Fruit fly (Drosophila melanogaster) whole organism, embryonic: ENCODE results near the gene BtbVII.

ENCODE experiments used
- Abd-B ChIP-seq: fragments of 200-800 bp; sonication (Bioruptor generic); optimal IDR thresholded peaks from 2 replicates; lab custom pipeline; 2018; ENCODE audit warnings: missing biosample characterization, mild to moderate bottlenecking, missing genetic modification characterization, moderate library complexity
- CG10147 ChIP-seq: fragments of 200-800 bp; sonication (Bioruptor generic); optimal IDR thresholded peaks from 2 replicates; lab custom pipeline; 2019; ENCODE audit warnings: missing biosample characterization, mild to moderate bottlenecking, missing genetic modification characterization, moderate library complexity
- CG10209 ChIP-seq: fragments of 200-800 bp; sonication (Bioruptor generic); optimal IDR thresholded peaks from 3 replicates; lab custom pipeline; 2017; ENCODE audit warnings: missing biosample characterization, mild to moderate bottlenecking, missing genetic modification characterization, missing genetic modification reagents
- CG10462 ChIP-seq: fragments of 200-800 bp; sonication (Bioruptor generic); optimal IDR thresholded peaks from 2 replicates; lab custom pipeline; 2016; ENCODE audit warnings: missing biosample characterization, missing genetic modification characterization
- CG11695 ChIP-seq: fragments of 200-800 bp; sonication (Bioruptor generic); IDR thresholded peaks from 3 replicates; pipeline ENCODE4 v1.3.6; 2022; ENCODE audit warnings: missing biosample characterization, missing genetic modification characterization
- CG15479 ChIP-seq: fragments of 200-800 bp; sonication (Bioruptor generic); optimal IDR thresholded peaks from 3 replicates; lab custom pipeline; 2019; ENCODE audit warnings: missing biosample characterization, mild to moderate bottlenecking, missing genetic modification characterization, moderate library complexity
- CG15696 ChIP-seq: fragments of 200-800 bp; sonication (Bioruptor generic); optimal IDR thresholded peaks from 2 replicates; lab custom pipeline; 2019; ENCODE audit warnings: missing biosample characterization, mild to moderate bottlenecking, missing genetic modification characterization, moderate library complexity
- CG17802 ChIP-seq: fragments of 200-800 bp; sonication (Bioruptor generic); optimal IDR thresholded peaks from 2 replicates; lab custom pipeline; 2018; ENCODE audit warnings: missing biosample characterization, mild to moderate bottlenecking, missing genetic modification characterization, moderate library complexity
- CG3065 ChIP-seq: fragments of 200-800 bp; sonication (Bioruptor generic); optimal IDR thresholded peaks from 2 replicates; lab custom pipeline; 2016; ENCODE audit warnings: missing biosample characterization, missing genetic modification characterization
- CG3281 ChIP-seq: fragments of 200-800 bp; sonication (Bioruptor generic); optimal IDR thresholded peaks from 3 replicates; lab custom pipeline; 2017; ENCODE audit warnings: missing biosample characterization, mild to moderate bottlenecking, missing genetic modification characterization
- CG34376 ChIP-seq: fragments of 200-800 bp; sonication (Bioruptor generic); optimal IDR thresholded peaks from 2 replicates; lab custom pipeline; 2018; ENCODE audit warnings: missing biosample characterization, mild to moderate bottlenecking, missing genetic modification characterization
- CG5245 ChIP-seq: fragments of 200-800 bp; sonication (Bioruptor generic); optimal IDR thresholded peaks from 3 replicates; lab custom pipeline; 2016; ENCODE audit warnings: missing biosample characterization, missing genetic modification characterization
- CG5953 ChIP-seq: fragments of 200-800 bp; sonication (Bioruptor generic); IDR thresholded peaks from 2 replicates; pipeline ENCODE4 v1.3.6; 2022; ENCODE audit warnings: missing biosample characterization, missing genetic modification characterization
- CG7745 ChIP-seq: fragments of 200-800 bp; sonication (Bioruptor generic); optimal IDR thresholded peaks from 2 replicates; lab custom pipeline; 2018; ENCODE audit warnings: missing biosample characterization, mild to moderate bottlenecking, missing genetic modification characterization, moderate library complexity
- CG7963 ChIP-seq: fragments of 200-800 bp; sonication (Bioruptor generic); IDR thresholded peaks from 3 replicates; pipeline ENCODE4 v1.3.6; 2022; ENCODE audit warnings: missing biosample characterization, missing genetic modification characterization; ENCODE audit not compliant: partially characterized antibody
- CG8388 ChIP-seq: fragments of 200-800 bp; sonication (Bioruptor generic); optimal IDR thresholded peaks from 2 replicates; lab custom pipeline; 2019; ENCODE audit warnings: missing biosample characterization, mild to moderate bottlenecking, missing genetic modification characterization, moderate library complexity
- D ChIP-seq, 2 experiments: fragments of 200-800 bp in 1 of 2; fragments of >200 bp in 1 of 2; sonication (Bioruptor generic) in 1 of 2; optimal IDR thresholded peaks; 2 replicates in 1 of 2; 3 replicates in 1 of 2; lab custom pipeline; 2017; ENCODE audit warnings: mild to moderate bottlenecking in 1 of 2, missing biosample characterization in 1 of 2, missing genetic modification characterization in 1 of 2, missing genetic modification reagents in 1 of 2
- Dbx ChIP-seq: fragments of 200-800 bp; sonication (Bioruptor generic); IDR thresholded peaks from 3 replicates; pipeline ENCODE4 v1.3.6; 2022; ENCODE audit warnings: missing biosample characterization, missing genetic modification characterization
- Hmr ChIP-seq: fragments of 200-800 bp; sonication (Bioruptor generic); optimal IDR thresholded peaks from 3 replicates; lab custom pipeline; 2017; ENCODE audit warnings: mild to moderate bottlenecking, missing biosample characterization, missing genetic modification reagents, missing genetic modification characterization
- Pdp1 ChIP-seq, 2 experiments: fragments of 200-800 bp; sonication (Bioruptor generic); optimal IDR thresholded peaks; 3 replicates each; lab custom pipeline; 2016; ENCODE audit warnings: missing biosample characterization in 2 of 2, missing genetic modification characterization in 2 of 2, mild to moderate bottlenecking in 1 of 2, moderate library complexity in 1 of 2
- Six4 ChIP-seq: fragments of 200-800 bp; sonication (Bioruptor generic); optimal IDR thresholded peaks from 2 replicates; lab custom pipeline; 2016; ENCODE audit warnings: missing biosample characterization, missing genetic modification characterization
- Xrp1 ChIP-seq: fragments of 200-800 bp; sonication (Bioruptor generic); IDR thresholded peaks from 2 replicates; pipeline ENCODE4 v1.3.6; 2022; ENCODE audit warnings: missing biosample characterization, missing genetic modification characterization
- ac ChIP-seq: fragments of 200-800 bp; sonication (Bioruptor generic); optimal IDR thresholded peaks from 3 replicates; lab custom pipeline; 2017; ENCODE audit warnings: missing biosample characterization, mild to moderate bottlenecking, missing genetic modification characterization
- ap ChIP-seq: fragments of 200-800 bp; sonication (Bioruptor generic); IDR thresholded peaks from 2 replicates; pipeline ENCODE4 v1.3.6; 2022; ENCODE audit warnings: missing biosample characterization, missing genetic modification characterization
- br ChIP-seq: fragments of >200 bp; optimal IDR thresholded peaks from 2 replicates; lab custom pipeline; 2017
- cato ChIP-seq: fragments of 200-800 bp; sonication (Bioruptor generic); optimal IDR thresholded peaks from 2 replicates; lab custom pipeline; 2016; ENCODE audit warnings: missing biosample characterization, missing genetic modification characterization, borderline replicate concordance
- da ChIP-seq: fragments of 200-800 bp; sonication (Bioruptor generic); optimal IDR thresholded peaks from 2 replicates; lab custom pipeline; 2016; ENCODE audit warnings: missing biosample characterization, missing genetic modification characterization
- danr ChIP-seq: fragments of 200-800 bp; sonication (Bioruptor generic); IDR thresholded peaks from 2 replicates; pipeline ENCODE4 v1.3.6; 2022; ENCODE audit warnings: missing biosample characterization, missing genetic modification characterization
- dati ChIP-seq: fragments of 200-800 bp; sonication (Bioruptor generic); IDR thresholded peaks from 2 replicates; pipeline ENCODE4 v1.3.6; 2022; ENCODE audit warnings: missing biosample characterization, missing genetic modification characterization
- fru ChIP-seq: fragments of >200 bp; optimal IDR thresholded peaks from 2 replicates; lab custom pipeline; 2017
- fu2 ChIP-seq: fragments of 200-800 bp; sonication (Bioruptor generic); optimal IDR thresholded peaks from 2 replicates; lab custom pipeline; 2016; ENCODE audit warnings: missing biosample characterization, missing genetic modification characterization
- gce ChIP-seq: fragments of 200-800 bp; sonication (Bioruptor generic); IDR thresholded peaks from 3 replicates; pipeline ENCODE4 v1.3.6; 2022; ENCODE audit warnings: missing biosample characterization, missing genetic modification characterization
- gem ChIP-seq: fragments of 200-800 bp; sonication (Bioruptor generic); optimal IDR thresholded peaks from 2 replicates; lab custom pipeline; 2019; ENCODE audit warnings: missing biosample characterization, mild to moderate bottlenecking, missing genetic modification characterization, moderate library complexity
- hb ChIP-seq: fragments of 200-800 bp; sonication (Bioruptor generic); IDR thresholded peaks from 3 replicates; pipeline ENCODE4 v1.3.6; 2022; ENCODE audit warnings: missing biosample characterization, missing genetic modification characterization; ENCODE audit not compliant: partially characterized antibody
- ind ChIP-seq: fragments of 200-800 bp; sonication (Bioruptor generic); optimal IDR thresholded peaks from 3 replicates; lab custom pipeline; 2016; ENCODE audit warnings: missing biosample characterization, missing genetic modification characterization
- kah ChIP-seq: fragments of 200-800 bp; sonication (Bioruptor generic); optimal IDR thresholded peaks from 2 replicates; lab custom pipeline; 2018; ENCODE audit warnings: missing biosample characterization, mild to moderate bottlenecking, missing genetic modification characterization
- kni ChIP-seq: fragments of 200-800 bp; sonication (Bioruptor generic); optimal IDR thresholded peaks from 3 replicates; lab custom pipeline; 2017; ENCODE audit warnings: mild to moderate bottlenecking, missing biosample characterization, missing genetic modification reagents, missing genetic modification characterization
- nmo ChIP-seq: fragments of 200-800 bp; sonication (Bioruptor generic); optimal IDR thresholded peaks from 2 replicates; lab custom pipeline; 2018; ENCODE audit warnings: missing biosample characterization, mild to moderate bottlenecking, missing genetic modification characterization, moderate library complexity
- oc ChIP-seq: fragments of 200-800 bp; sonication (Bioruptor generic); optimal IDR thresholded peaks from 2 replicates; lab custom pipeline; 2018; ENCODE audit warnings: missing biosample characterization, mild to moderate bottlenecking, missing genetic modification characterization, moderate library complexity
- org-1 ChIP-seq: fragments of 200-800 bp; sonication (Bioruptor generic); optimal IDR thresholded peaks from 2 replicates; lab custom pipeline; 2017; ENCODE audit warnings: missing biosample characterization, missing genetic modification characterization
- phol ChIP-seq: fragments of 200-800 bp; sonication (Bioruptor generic); optimal IDR thresholded peaks from 3 replicates; lab custom pipeline; 2018; ENCODE audit warnings: missing biosample characterization, mild to moderate bottlenecking, missing genetic modification characterization, moderate library complexity
- pum ChIP-seq: fragments of 200-800 bp; sonication (Bioruptor generic); optimal IDR thresholded peaks from 2 replicates; lab custom pipeline; 2016; ENCODE audit warnings: missing biosample characterization, missing genetic modification characterization
- sna ChIP-seq: fragments of 200-800 bp; sonication (Bioruptor generic); IDR thresholded peaks from 2 replicates; pipeline ENCODE4 v1.3.6; 2022; ENCODE audit warnings: missing biosample characterization, missing genetic modification characterization; ENCODE audit not compliant: partially characterized antibody
- stc ChIP-seq: fragments of 200-800 bp; sonication (Bioruptor generic); IDR thresholded peaks from 2 replicates; pipeline ENCODE4 v1.3.6; 2022; ENCODE audit warnings: missing biosample characterization, missing genetic modification characterization
- tup ChIP-seq: fragments of 200-800 bp; sonication (Bioruptor generic); optimal IDR thresholded peaks from 2 replicates; lab custom pipeline; 2016; ENCODE audit warnings: missing biosample characterization, mild to moderate bottlenecking, missing genetic modification characterization, moderate library complexity
- vvl ChIP-seq: fragments of 200-800 bp; sonication (Bioruptor generic); IDR thresholded peaks from 2 replicates; pipeline ENCODE4 v1.3.6; 2022; ENCODE audit warnings: missing biosample characterization, missing genetic modification characterization
- zen ChIP-seq: fragments of 200-800 bp; sonication (Bioruptor generic); optimal IDR thresholded peaks from 3 replicates; lab custom pipeline; 2018; ENCODE audit warnings: missing biosample characterization, mild to moderate bottlenecking, missing genetic modification characterization, moderate library complexity

BtbVII gene

dm6 chr3L:3198447-3199402, 50.3 kb downstream of the BtbVII start, which contains the start of the genes CG32276 and gry (continued):
- TF ChIP-seq CG10209 (GFP tag; lab: Kevin White, UChicago) (peak; percentile 64), gce (GFP tag; lab: Robert Waterston, UW) (no peak), dati (GFP tag; lab: Robert Waterston, UW) (peak; percentile 48; the same call in 1 of the 2 replicates), CG11695 (GFP tag; lab: Robert Waterston, UW) (peak; percentile 73), stc (GFP tag; lab: Robert Waterston, UW) (peak; percentile 62), ap (GFP tag; lab: Robert Waterston, UW) (peak; percentile 82), Hmr (peak; percentile 76), phol (tag; lab: Kevin White, UChicago) (peak; percentile 90), kni (no peak), pum (GFP tag; lab: Kevin White, UChicago) (peak; percentile 79), D (optimal IDR thresholded peaks at IDR 0.05; lab: Kevin White, UChicago) (peak; percentile 27), D (GFP tag; optimal IDR thresholded peaks at IDR 0.05; lab: Kevin White, UChicago) (peak; percentile 48), Xrp1 (GFP tag; lab: Robert Waterston, UW) (peak; percentile 72; the same call in 1 of the 2 replicates), zen (tag; lab: Kevin White, UChicago) (peak; percentile 69), Six4 (peak; percentile 69), vvl (GFP tag; lab: Robert Waterston, UW) (peak; percentile 82), gem (tag; lab: Kevin White, UChicago) (no peak), br (lab: Kevin White, UChicago) (no peak), ind (peak; percentile 81), hb (GFP tag; lab: Robert Waterston, UW) (no peak), da (GFP tag; lab: Kevin White, UChicago) (peak; percentile 43), CG8388 (peak; percentile 60), Pdp1 (GFP tag; optimal IDR thresholded peaks at IDR 0.05; lab: Kevin White, UChicago) (peak in 1 of 2 experiments; percentile 83), Dbx (GFP tag; lab: Robert Waterston, UW) (peak; percentile 69; the same call in 1 of the 3 replicates), fru (lab: Kevin White, UChicago) (no peak), CG10147 (GFP tag; lab: Kevin White, UChicago) (no peak), org-1 (peak; percentile 30), Abd-B (GFP tag; lab: Kevin White, UChicago) (peak; percentile 43), CG10462 (GFP tag; lab: Kevin White, UChicago) (peak; percentile 66), cato (GFP tag; lab: Kevin White, UChicago) (peak; percentile 60), CG15696 (tag; lab: Kevin White, UChicago) (peak; percentile 75), CG5953 (GFP tag; lab: Robert Waterston, UW) (no peak), CG7745 (tag; lab: Kevin White, UChicago) (no peak), CG15479 (GFP tag; lab: Kevin White, UChicago) (no peak), CG3065 (GFP tag; lab: Kevin White, UChicago) (peak; percentile 50), danr (GFP tag; lab: Robert Waterston, UW) (peak; percentile 63), fu2 (peak; percentile 76), CG3281 (GFP tag; lab: Kevin White, UChicago) (peak; percentile 83), CG17802 (tag; lab: Kevin White, UChicago) (no peak), oc (tag; lab: Kevin White, UChicago) (no peak), CG5245 (peak; percentile 70), CG34376 (GFP tag; lab: Kevin White, UChicago) (peak; percentile 75), nmo (GFP tag; lab: Kevin White, UChicago) (peak; percentile 84), CG7963 (GFP tag; lab: Robert Waterston, UW) (no peak), ac (GFP tag; lab: Kevin White, UChicago) (no peak), sna (GFP tag; lab: Robert Waterston, UW) (no peak), tup (GFP tag; lab: Kevin White, UChicago) (peak; percentile 63), kah (GFP tag; lab: Kevin White, UChicago) (no peak)
